Worm (Caenorhabditis elegans) whole organism, L4 larva: Measurements from ENCODE around the gene T24C12.4.

ENCODE experiments used
- F26F4.8 ChIP-seq: fragments of 200-800 bp; sonication (Bioruptor generic); conservative IDR thresholded peaks from 2 replicates; pipeline ENCODE4 v1.3.6; 2022; ENCODE audit warnings: missing genetic modification characterization, missing compliant biosample characterization
- F49E8.2 ChIP-seq: sonication (generic microtip); optimal IDR thresholded peaks from 2 replicates; lab custom pipeline; 2016; ENCODE audit warnings: missing compliant biosample characterization, mild to moderate bottlenecking, missing genetic modification characterization, borderline replicate concordance
- R02D3.7 ChIP-seq: fragments of 150-350 bp; sonication (generic microtip); optimal IDR thresholded peaks from 3 replicates; lab custom pipeline; 2014; ENCODE audit warnings: missing biosample characterization, missing genetic modification characterization
- T20F7.1 ChIP-seq: fragments of 200-800 bp; sonication (Bioruptor generic); optimal IDR thresholded peaks from 2 replicates; lab custom pipeline; 2018; ENCODE audit warnings: mild to moderate bottlenecking, missing genetic modification characterization, missing compliant biosample characterization
- ZK337.2 ChIP-seq: fragments of 200-800 bp; sonication (Bioruptor generic); IDR thresholded peaks from 2 replicates; pipeline ENCODE4 v1.3.6; 2022; ENCODE audit warnings: missing genetic modification reagents, missing genetic modification characterization, missing compliant biosample characterization
- ZK546.5 ChIP-seq, 2 experiments: sonication (generic microtip); optimal IDR thresholded peaks; 2 replicates each; lab custom pipeline; 2017; ENCODE audit warnings: missing biosample characterization in 2 of 2, missing genetic modification characterization in 2 of 2
- aha-1 ChIP-seq: fragments of 150-350 bp; peaks from one replicate; lab custom pipeline; 2014; ENCODE audit warnings: missing biosample characterization, missing genetic modification characterization
- ceh-32 ChIP-seq: sonication (generic microtip); optimal IDR thresholded peaks from 2 replicates; lab custom pipeline; 2016; ENCODE audit warnings: mild to moderate bottlenecking, missing genetic modification characterization, missing compliant biosample characterization; ENCODE audit not compliant: poor library complexity
- ceh-44 ChIP-seq: fragments of 200-800 bp; sonication (Bioruptor generic); IDR thresholded peaks from 2 replicates; pipeline ENCODE4 v1.3.6; 2022; ENCODE audit warnings: missing genetic modification reagents, missing genetic modification characterization, missing compliant biosample characterization
- ceh-62 ChIP-seq: sonication (generic microtip); optimal IDR thresholded peaks from 2 replicates; lab custom pipeline; 2017; ENCODE audit warnings: missing biosample characterization, missing genetic modification characterization
- ctbp-1 ChIP-seq: fragments of 200-800 bp; sonication (Bioruptor generic); IDR thresholded peaks from 2 replicates; pipeline ENCODE4 v1.3.6; 2022; ENCODE audit warnings: missing genetic modification reagents, missing genetic modification characterization, missing compliant biosample characterization
- daf-19 ChIP-seq: fragments of 200-800 bp; sonication (Bioruptor generic); conservative IDR thresholded peaks from 2 replicates; pipeline ENCODE4 v1.3.6; 2022; ENCODE audit warnings: missing genetic modification characterization, missing compliant biosample characterization
- dmd-6 ChIP-seq: fragments of 200-800 bp; sonication (Bioruptor generic); IDR thresholded peaks from 2 replicates; pipeline ENCODE4 v1.3.6; 2022; ENCODE audit warnings: missing genetic modification reagents, missing genetic modification characterization, missing compliant biosample characterization
- dmd-8 ChIP-seq: fragments of 200-800 bp; sonication (Bioruptor generic); IDR thresholded peaks from 2 replicates; pipeline ENCODE4 v1.3.6; 2022; ENCODE audit warnings: missing genetic modification characterization, missing compliant biosample characterization
- gei-8 ChIP-seq: fragments of 200-800 bp; sonication (Bioruptor generic); optimal IDR thresholded peaks from 2 replicates; lab custom pipeline; 2018; ENCODE audit warnings: mild to moderate bottlenecking, missing genetic modification characterization, missing compliant biosample characterization
- hlh-11 ChIP-seq: fragments of 200-800 bp; sonication (Bioruptor generic); optimal IDR thresholded peaks from 2 replicates; lab custom pipeline; 2018; ENCODE audit warnings: mild to moderate bottlenecking, missing genetic modification characterization, missing compliant biosample characterization
- hlh-30 ChIP-seq: sonication (generic microtip); optimal IDR thresholded peaks from 2 replicates; lab custom pipeline; 2017; ENCODE audit warnings: antibody characterized with exemption, mild to moderate bottlenecking, missing genetic modification characterization, missing compliant biosample characterization; ENCODE audit not compliant: insufficient read depth
- lin-39 ChIP-seq: fragments of 150-350 bp; optimal IDR thresholded peaks from 2 replicates; lab custom pipeline; 2014; ENCODE audit warnings: missing biosample characterization, missing genetic modification reagents, missing genetic modification characterization
- lsy-2 ChIP-seq, 2 experiments: fragments of 150-350 bp in 1 of 2; sonication (generic microtip) in 1 of 2; optimal IDR thresholded peaks; 2 replicates each; lab custom pipeline; 2014 to 2017; ENCODE audit warnings: missing biosample characterization in 2 of 2, missing genetic modification characterization in 2 of 2
- mdl-1 ChIP-seq, 2 experiments: fragments of 150-350 bp in 1 of 2; sonication (generic microtip) in 1 of 2; optimal IDR thresholded peaks; 2 replicates each; lab custom pipeline; 2014 to 2017; ENCODE audit warnings: missing biosample characterization in 2 of 2, missing genetic modification characterization in 2 of 2
- mes-2 ChIP-seq: sonication (generic microtip); optimal IDR thresholded peaks from 2 replicates; lab custom pipeline; 2016; ENCODE audit warnings: missing genotype, mild to moderate bottlenecking, missing genetic modification characterization, missing compliant biosample characterization; ENCODE audit not compliant: poor library complexity, severe bottlenecking
- mxl-2 ChIP-seq: fragments of 200-800 bp; sonication (Bioruptor generic); conservative IDR thresholded peaks from 2 replicates; pipeline ENCODE4 v1.3.6; 2022; ENCODE audit warnings: missing genetic modification reagents, missing genetic modification characterization, missing compliant biosample characterization
- nhr-25 ChIP-seq: sonication (generic microtip); optimal IDR thresholded peaks from 2 replicates; lab custom pipeline; 2017; ENCODE audit warnings: missing genetic modification characterization, mild to moderate bottlenecking, missing compliant biosample characterization, antibody characterized with exemption, moderate library complexity, borderline replicate concordance; ENCODE audit not compliant: insufficient read depth
- nhr-28 ChIP-seq: fragments of 150-350 bp; optimal IDR thresholded peaks from 2 replicates; lab custom pipeline; 2014; ENCODE audit warnings: missing biosample characterization, missing genetic modification characterization
- nhr-41 ChIP-seq: fragments of 200-800 bp; sonication (Bioruptor generic); IDR thresholded peaks from 2 replicates; pipeline ENCODE4 v1.3.6; 2022; ENCODE audit warnings: missing genetic modification reagents, missing genetic modification characterization, missing compliant biosample characterization
- nhr-76 ChIP-seq: fragments of 150-350 bp; optimal IDR thresholded peaks from 2 replicates; lab custom pipeline; 2014; ENCODE audit warnings: missing biosample characterization, missing genetic modification characterization
- pha-4 ChIP-seq, 2 experiments: fragments of 150-350 bp in 1 of 2; fragments of 200-800 bp in 1 of 2; sonication (Bioruptor generic) in 1 of 2; IDR thresholded peaks in 1 of 2; optimal IDR thresholded peaks in 1 of 2; 2 replicates each; pipeline versions ENCODE4 v1.3.6 to Lab custom; 2014 to 2022; ENCODE audit warnings: missing genetic modification characterization in 2 of 2, missing genetic modification reagents in 2 of 2, missing biosample characterization in 1 of 2, missing compliant biosample characterization in 1 of 2
- pqm-1 ChIP-seq: sonication (generic microtip); optimal IDR thresholded peaks from 2 replicates; lab custom pipeline; 2017; ENCODE audit warnings: missing biosample characterization, missing genetic modification characterization
- skn-1 ChIP-seq: fragments of 150-350 bp; optimal IDR thresholded peaks from 2 replicates; lab custom pipeline; 2014; ENCODE audit warnings: missing biosample characterization, missing genetic modification characterization
- snpc-1.2 ChIP-seq: fragments of 200-800 bp; sonication (Bioruptor generic); IDR thresholded peaks from 2 replicates; pipeline ENCODE4 v1.3.6; 2022; ENCODE audit warnings: missing genetic modification reagents, missing genetic modification characterization, missing compliant biosample characterization
- tag-97 ChIP-seq: fragments of 200-800 bp; sonication (Bioruptor generic); IDR thresholded peaks from 2 replicates; pipeline ENCODE4 v1.3.6; 2022; ENCODE audit warnings: missing genetic modification characterization, missing compliant biosample characterization
- unc-62 ChIP-seq, 3 experiments: fragments of 150-350 bp in 1 of 3; sonication (generic microtip); optimal IDR thresholded peaks in 2 of 3; peaks in 1 of 3; 1 replicate in 1 of 3; 2 replicates in 2 of 3; lab custom pipeline; 2014 to 2017; ENCODE audit warnings: missing biosample characterization in 3 of 3, missing genetic modification characterization in 3 of 3, missing genetic modification reagents in 3 of 3, missing genotype in 1 of 3
- zip-2 ChIP-seq: fragments of 150-350 bp; optimal IDR thresholded peaks from 2 replicates; lab custom pipeline; 2014; ENCODE audit warnings: missing biosample characterization, missing genetic modification characterization
- ztf-11 ChIP-seq: fragments of 150-350 bp; optimal IDR thresholded peaks from 2 replicates; lab custom pipeline; 2014; ENCODE audit warnings: missing biosample characterization, missing genetic modification characterization
- ztf-7 ChIP-seq: fragments of 150-350 bp; optimal IDR thresholded peaks from 2 replicates; lab custom pipeline; 2014; ENCODE audit warnings: missing biosample characterization, missing genetic modification characterization

Gene T24C12.4

DNA sequence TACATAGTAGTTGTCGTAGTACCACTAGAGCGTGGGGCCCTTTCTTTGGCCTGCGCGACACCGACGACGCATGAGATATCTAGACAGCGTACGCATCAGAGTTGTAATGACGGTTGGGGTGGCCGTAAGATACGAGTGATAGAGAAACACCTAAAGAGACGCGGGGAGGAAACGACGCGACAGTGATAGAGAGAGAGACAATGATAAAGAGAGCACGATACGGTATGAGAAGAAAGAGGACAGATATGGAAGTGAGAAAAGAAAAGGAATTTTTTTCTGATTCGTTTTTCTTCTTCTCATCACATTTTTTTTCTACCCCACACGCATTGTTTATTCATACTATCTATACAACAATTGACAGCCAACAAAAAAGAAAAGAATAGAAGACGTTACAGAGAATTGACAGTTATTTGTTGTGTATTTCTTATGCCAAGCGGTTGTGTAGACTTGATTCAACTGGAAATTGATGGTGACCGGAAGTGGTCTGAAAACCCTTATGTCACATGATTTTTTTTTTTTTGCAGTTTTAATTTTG is 26.4 kb downstream of the T24C12.4 start (continued):
- no peak for TF ChIP-seq snpc-1.2 (GFP tag; lab: Robert Waterston, UW)
- no peak for TF ChIP-seq ceh-62
- peak; percentile 37 for TF ChIP-seq dmd-6 (GFP tag; lab: Robert Waterston, UW)
- TF ChIP-seq hlh-11, result peak; percentile 28
- no peak for TF ChIP-seq nhr-76
- TF ChIP-seq aha-1 (tag; lab: Kevin White, UChicago), result no peak
- no peak for TF ChIP-seq daf-19
- TF ChIP-seq nhr-25 (tag; lab: Kevin White, UChicago), result no peak
- TF ChIP-seq ZK337.2, result no peak
- no peak for TF ChIP-seq R02D3.7 (tag; lab: Kevin White, UChicago)
- no peak for TF ChIP-seq zip-2 (tag; lab: Kevin White, UChicago)
- TF ChIP-seq mdl-1 (tag; optimal IDR thresholded peaks at IDR 0.05; lab: Kevin White, UChicago), result peak in 1 of 2 experiments; percentile 28
- no peak for TF ChIP-seq F26F4.8
- no peak for TF ChIP-seq mxl-2 (GFP tag; lab: Robert Waterston, UW)
- no peak for TF ChIP-seq ceh-44 (GFP tag; lab: Robert Waterston, UW)
- no peak for TF ChIP-seq T20F7.1
- TF ChIP-seq ZK546.5 (tag; optimal IDR thresholded peaks at IDR 0.05; lab: Kevin White, UChicago), result no peak
- no peak for TF ChIP-seq nhr-41
- TF ChIP-seq ceh-32 (tag; lab: Kevin White, UChicago), result no peak
- TF ChIP-seq hlh-30 (tag; lab: Kevin White, UChicago), result peak; percentile 10
- TF ChIP-seq nhr-28 (tag; lab: Kevin White, UChicago), result peak; percentile 43
- no peak for TF ChIP-seq gei-8 (GFP tag; lab: Kevin White, UChicago)
- no peak for TF ChIP-seq dmd-8 (GFP tag; lab: Robert Waterston, UW)
- TF ChIP-seq, all 104 proteins: peak for 9

DNA sequence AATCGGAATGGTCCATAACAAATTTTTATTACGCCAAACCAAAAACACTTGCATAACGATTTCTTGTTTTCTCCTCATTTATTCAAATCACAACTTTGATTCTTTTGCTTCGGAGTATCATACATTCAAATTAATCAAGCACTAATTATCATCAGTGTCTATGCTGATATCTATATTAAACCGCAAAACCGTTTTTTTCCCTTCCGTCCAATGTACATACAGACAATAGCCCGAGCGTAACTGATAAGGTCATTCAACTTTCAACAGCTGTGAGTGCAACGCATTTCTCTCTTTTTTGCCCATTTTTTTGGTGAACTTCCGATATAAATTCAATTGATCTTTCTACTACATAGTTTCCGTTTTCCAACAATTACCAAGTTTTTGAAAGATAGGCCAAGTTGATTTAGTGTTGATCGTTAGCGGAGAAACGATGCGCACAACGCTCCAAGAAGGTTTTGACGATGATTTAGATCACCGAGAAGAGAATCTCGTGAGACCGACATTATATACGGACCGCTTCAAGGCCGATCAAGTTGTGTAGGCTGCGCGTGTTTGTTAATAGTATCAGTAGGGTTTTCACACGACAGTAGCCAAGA is 27.0 kb downstream of the T24C12.4 start:
- peak; percentile 40 for TF ChIP-seq pqm-1 (tag; lab: Kevin White, UChicago)
- peak; percentile 8; the same call in 1 of the 2 replicates for TF ChIP-seq dmd-6 (GFP tag; lab: Robert Waterston, UW)
- no peak for TF ChIP-seq ctbp-1 (GFP tag; lab: Robert Waterston, UW)
- TF ChIP-seq ztf-11 (tag; lab: Kevin White, UChicago), result no peak
- peak in 1 of 2 experiments; percentile 82 for TF ChIP-seq unc-62 (GFP tag; optimal IDR thresholded peaks at IDR 0.05 in 1 of 2; lab: Kevin White, UChicago)
- TF ChIP-seq unc-62 (tag; optimal IDR thresholded peaks at IDR 0.05; lab: Kevin White, UChicago), result no peak
- no peak for TF ChIP-seq F49E8.2
- TF ChIP-seq, all 104 proteins: peak for 3

DNA sequence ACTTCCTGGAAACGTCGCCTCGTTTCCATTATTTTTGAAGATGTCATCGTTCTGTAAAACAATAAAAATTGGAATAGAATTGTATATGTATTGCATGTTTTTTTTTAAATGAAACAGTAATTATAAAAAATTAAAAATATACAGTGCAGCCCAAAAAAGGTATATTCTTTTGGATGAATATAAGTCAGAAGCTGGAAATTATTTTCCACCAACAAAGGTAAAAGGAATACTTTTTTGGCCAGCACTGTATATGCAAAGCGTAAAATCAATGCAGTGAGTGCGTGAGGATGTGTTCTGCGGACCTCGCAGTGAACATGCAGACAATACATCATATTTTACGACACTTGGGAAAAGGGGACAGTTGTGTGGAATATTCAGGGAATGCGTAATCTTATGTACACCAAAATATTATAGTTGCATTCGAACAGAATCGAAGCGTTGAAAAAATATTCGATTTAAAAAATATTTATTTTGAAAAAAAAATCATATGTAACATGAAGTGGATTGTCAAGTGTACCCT is 28.4 kb downstream of the T24C12.4 start, which contains the start of gene F48B9.8:
Gene F48B9.8, minus strand, starts transcription at position 51 of the 520 bp plus-strand sequence.
- TF ChIP-seq unc-62 (GFP tag; optimal IDR thresholded peaks at IDR 0.05 in 1 of 2; lab: Kevin White, UChicago) (peak in 1 of 2 experiments; percentile 70), unc-62 (tag; optimal IDR thresholded peaks at IDR 0.05; lab: Kevin White, UChicago) (no peak), lsy-2 (tag; optimal IDR thresholded peaks at IDR 0.05; lab: Kevin White, UChicago) (peak in 1 of 2 experiments; percentile 51), pha-4 (GFP tag; IDR thresholded peaks at IDR 0.05; lab: Robert Waterston, UW) (no peak), pha-4 (tag; optimal IDR thresholded peaks at IDR 0.05; lab: Kevin White, UChicago) (no peak), ztf-7 (tag; lab: Kevin White, UChicago) (peak; percentile 10), mes-2 (tag; lab: Kevin White, UChicago) (peak; percentile 16)

DNA sequence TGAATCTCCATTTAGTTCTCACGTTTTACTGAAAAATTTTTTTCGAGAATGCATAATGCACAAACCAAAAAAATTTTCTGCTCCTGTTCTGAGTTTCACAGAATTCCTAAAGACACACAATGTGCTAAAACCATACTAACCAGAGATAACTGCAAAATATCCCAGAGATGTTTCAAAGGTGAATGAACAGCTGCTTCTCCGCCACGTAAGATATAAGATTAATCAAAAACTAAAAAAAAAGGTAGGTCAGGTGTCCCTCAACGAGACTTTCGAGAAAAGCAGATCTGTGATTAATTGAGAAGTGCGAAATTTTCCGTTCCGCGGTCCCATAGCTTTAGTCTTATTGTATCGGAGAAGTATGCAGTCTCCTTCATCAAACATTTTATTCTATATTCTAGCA is 40.1 kb downstream of the T24C12.4 start, which contains the start of gene F48B9.3:
Gene F48B9.3, plus strand, starts transcription at position 301 of the 400 bp plus-strand sequence.
- no peak for TF ChIP-seq tag-97 (GFP tag; lab: Robert Waterston, UW)
- no peak for TF ChIP-seq lin-39 (tag; lab: Kevin White, UChicago)
- TF ChIP-seq skn-1 (tag; lab: Kevin White, UChicago), result no peak
